Fruit fly (Drosophila melanogaster) whole organism: Measurements from ENCODE around the gene CG42763.

Source experiments
- CG8478 ChIP-seq: fragments of >200 bp; optimal IDR thresholded peaks from 2 replicates; lab custom pipeline; 2018; ENCODE audit warnings: inconsistent platforms
- Dll ChIP-seq: fragments of >200 bp; optimal IDR thresholded peaks from 2 replicates; lab custom pipeline; 2017
- EcR ChIP-seq, 2 experiments: fragments of >200 bp; optimal IDR thresholded peaks; 2 replicates each; lab custom pipeline; 2017; ENCODE audit warnings: missing biosample characterization in 2 of 2, missing genetic modification characterization in 2 of 2, missing genetic modification reagents in 2 of 2
- pan ChIP-seq: fragments of >200 bp; optimal IDR thresholded peaks from 2 replicates; lab custom pipeline; 2017
- psq ChIP-seq: fragments of >200 bp; optimal IDR thresholded peaks from 2 replicates; lab custom pipeline; 2017
- usp ChIP-seq: fragments of >200 bp; optimal IDR thresholded peaks from 2 replicates; lab custom pipeline; 2017; ENCODE audit warnings: missing biosample characterization, missing genetic modification characterization, mixed read lengths

The CG42763 gene

dm6 chr2L:8145067-8145808, at the start of gene CG42763, which contains the start of gene CG43394:
Gene CG42763 (minus strand): TSS chr2L:8145107.
Gene CG43394 (plus strand): TSS chr2L:8145758.
- TF ChIP-seq pan (lab: Kevin White, UChicago), result no peak
- no peak for TF ChIP-seq EcR (GFP tag; optimal IDR thresholded peaks at IDR 0.05; lab: Kevin White, UChicago)
- no peak for TF ChIP-seq psq (lab: Kevin White, UChicago)
- no peak for TF ChIP-seq CG8478
- no peak for TF ChIP-seq Dll
- TF ChIP-seq usp (GFP tag; lab: Kevin White, UChicago), result no peak

- TF ChIP-seq psq (lab: Kevin White, UChicago) (no peak), Dll (no peak), pan (lab: Kevin White, UChicago) (no peak), usp (GFP tag; lab: Kevin White, UChicago) (no peak), EcR (GFP tag; optimal IDR thresholded peaks at IDR 0.05; lab: Kevin White, UChicago) (no peak), CG8478 (no peak)
Observed at dm6 chr2L:8190681-8191080, 45.8 kb upstream of the CG42763 start, which contains the start of gene CG34134. Gene CG34134 (minus strand): TSS chr2L:8190781.

dm6 chr2L:8185008-8185407, 40.1 kb upstream of the CG42763 start:
- no peak for TF ChIP-seq EcR (GFP tag; optimal IDR thresholded peaks at IDR 0.05; lab: Kevin White, UChicago)
- TF ChIP-seq pan (lab: Kevin White, UChicago), result no peak
- TF ChIP-seq psq (lab: Kevin White, UChicago), result no peak
- TF ChIP-seq usp (GFP tag; lab: Kevin White, UChicago), result no peak

- TF ChIP-seq pan (lab: Kevin White, UChicago), result no peak
- TF ChIP-seq usp (GFP tag; lab: Kevin White, UChicago), result no peak
Observed at dm6 chr2L:8171544-8171943, 26.6 kb upstream of the CG42763 start.

dm6 chr2L:8170600-8171182, 25.8 kb upstream of the CG42763 start:
- TF ChIP-seq CG8478, result no peak
- no peak for TF ChIP-seq usp (GFP tag; lab: Kevin White, UChicago)
- no peak for TF ChIP-seq pan (lab: Kevin White, UChicago)
- TF ChIP-seq Dll, result no peak
- TF ChIP-seq psq (lab: Kevin White, UChicago), result no peak
- no peak for TF ChIP-seq EcR (GFP tag; optimal IDR thresholded peaks at IDR 0.05; lab: Kevin White, UChicago)

- no peak for TF ChIP-seq Dll
- no peak for TF ChIP-seq psq (lab: Kevin White, UChicago)
- no peak for TF ChIP-seq pan (lab: Kevin White, UChicago)
- TF ChIP-seq usp (GFP tag; lab: Kevin White, UChicago), result no peak
- no peak for TF ChIP-seq EcR (GFP tag; optimal IDR thresholded peaks at IDR 0.05; lab: Kevin White, UChicago)
- TF ChIP-seq CG8478, result no peak
Observed at dm6 chr2L:8168075-8168474, 23.2 kb upstream of the CG42763 start.

- no peak for TF ChIP-seq CG8478
- TF ChIP-seq Dll, result no peak
- TF ChIP-seq EcR (GFP tag; optimal IDR thresholded peaks at IDR 0.05; lab: Kevin White, UChicago), result no peak
- no peak for TF ChIP-seq pan (lab: Kevin White, UChicago)
- TF ChIP-seq psq (lab: Kevin White, UChicago), result no peak
- TF ChIP-seq usp (GFP tag; lab: Kevin White, UChicago), result no peak
Observed at dm6 chr2L:8165800-8166576, 21.1 kb upstream of the CG42763 start.

- TF ChIP-seq Dll (no peak), psq (lab: Kevin White, UChicago) (no peak), EcR (GFP tag; optimal IDR thresholded peaks at IDR 0.05; lab: Kevin White, UChicago) (no peak), pan (lab: Kevin White, UChicago) (no peak), CG8478 (no peak), usp (GFP tag; lab: Kevin White, UChicago) (no peak)
Observed at dm6 chr2L:8164219-8164618, 19.3 kb upstream of the CG42763 start.

- TF ChIP-seq pan (lab: Kevin White, UChicago) (no peak), CG8478 (no peak), EcR (GFP tag; optimal IDR thresholded peaks at IDR 0.05; lab: Kevin White, UChicago) (no peak), Dll (no peak), usp (GFP tag; lab: Kevin White, UChicago) (no peak), psq (lab: Kevin White, UChicago) (no peak)
Observed at dm6 chr2L:8163588-8164166, 18.8 kb upstream of the CG42763 start.

dm6 chr2L:8163025-8163351, 18.1 kb upstream of the CG42763 start, which contains the start of gene Piezo:
Gene Piezo (plus strand): TSS chr2L:8163073.
- TF ChIP-seq Dll, result no peak
- no peak for TF ChIP-seq pan (lab: Kevin White, UChicago)
- no peak for TF ChIP-seq CG8478
- no peak for TF ChIP-seq EcR (GFP tag; optimal IDR thresholded peaks at IDR 0.05; lab: Kevin White, UChicago)
- TF ChIP-seq usp (GFP tag; lab: Kevin White, UChicago), result no peak
- no peak for TF ChIP-seq psq (lab: Kevin White, UChicago)

dm6 chr2L:8162307-8163024, 17.6 kb upstream of the CG42763 start, which contains the start of gene Acbp1:
Gene Acbp1 (minus strand): TSS chr2L:8162452.
- TF ChIP-seq EcR (GFP tag; optimal IDR thresholded peaks at IDR 0.05; lab: Kevin White, UChicago) (peak in 1 of 2 experiments; percentile 52), usp (GFP tag; lab: Kevin White, UChicago) (no peak)
